Fruit fly (Drosophila melanogaster) whole organism, embryonic: ENCODE data around the gene msn.

Experiments used
- Aef1 ChIP-seq: fragments of 200-800 bp; sonication (Bioruptor generic); IDR thresholded peaks from 3 replicates; pipeline ENCODE4 v1.3.6; 2022; ENCODE audit warnings: missing biosample characterization, missing genetic modification characterization
- Asciz ChIP-seq: fragments of 200-800 bp; sonication (Bioruptor generic); optimal IDR thresholded peaks from 2 replicates; lab custom pipeline; 2017; ENCODE audit warnings: missing biosample characterization, mild to moderate bottlenecking, missing genetic modification characterization, missing genetic modification reagents
- Atf3 ChIP-seq: fragments of 200-800 bp; sonication (Bioruptor generic); optimal IDR thresholded peaks from 3 replicates; lab custom pipeline; 2016; ENCODE audit warnings: missing biosample characterization, missing genetic modification characterization
- B-H1 ChIP-seq: fragments of 200-800 bp; sonication (Bioruptor generic); IDR thresholded peaks from 3 replicates; pipeline ENCODE4 v1.3.6; 2022; ENCODE audit warnings: missing biosample characterization, missing genetic modification characterization
- BEAF-32 ChIP-seq: fragments of 200-800 bp; sonication (Bioruptor generic); optimal IDR thresholded peaks from 3 replicates; lab custom pipeline; 2017; ENCODE audit warnings: missing biosample characterization, missing genetic modification characterization, mild to moderate bottlenecking, moderate library complexity, missing genetic modification reagents
- Bgb ChIP-seq: fragments of 200-800 bp; sonication (Bioruptor generic); IDR thresholded peaks from 2 replicates; pipeline ENCODE4 v1.3.6; 2022; ENCODE audit warnings: missing biosample characterization, missing genetic modification characterization; ENCODE audit not compliant: partially characterized antibody
- BtbVII ChIP-seq: fragments of 200-800 bp; sonication (Bioruptor generic); optimal IDR thresholded peaks from 3 replicates; lab custom pipeline; 2017; ENCODE audit warnings: missing biosample characterization, mild to moderate bottlenecking, missing genetic modification characterization
- CG11247 ChIP-seq: fragments of 200-800 bp; sonication (Bioruptor generic); IDR thresholded peaks from 2 replicates; pipeline ENCODE4 v1.3.6; 2022; ENCODE audit warnings: missing biosample characterization, missing genetic modification characterization
- CG13624 ChIP-seq: fragments of 200-800 bp; sonication (Bioruptor generic); optimal IDR thresholded peaks from 2 replicates; lab custom pipeline; 2016; ENCODE audit warnings: missing biosample characterization, missing genetic modification characterization
- CG15073 ChIP-seq: fragments of 200-800 bp; sonication (Bioruptor generic); optimal IDR thresholded peaks from 2 replicates; lab custom pipeline; 2016; ENCODE audit warnings: missing biosample characterization, missing genetic modification characterization
- CG16779 ChIP-seq: fragments of 200-800 bp; sonication (Bioruptor generic); IDR thresholded peaks from 2 replicates; pipeline ENCODE4 v1.3.6; 2022; ENCODE audit warnings: missing biosample characterization, missing genetic modification characterization
- CG16863 ChIP-seq: fragments of 200-800 bp; sonication (Bioruptor generic); optimal IDR thresholded peaks from 3 replicates; lab custom pipeline; 2016; ENCODE audit warnings: missing biosample characterization, missing genetic modification characterization
- CG18619 ChIP-seq: fragments of 200-800 bp; sonication (Bioruptor generic); optimal IDR thresholded peaks from 3 replicates; lab custom pipeline; 2017; ENCODE audit warnings: missing biosample characterization, mild to moderate bottlenecking, missing genetic modification characterization
- CG3838 ChIP-seq: fragments of 200-800 bp; sonication (Bioruptor generic); optimal IDR thresholded peaks from 3 replicates; lab custom pipeline; 2016; ENCODE audit warnings: missing biosample characterization, missing genetic modification characterization
- CG43689 ChIP-seq: fragments of 200-800 bp; sonication (Bioruptor generic); IDR thresholded peaks from 2 replicates; pipeline ENCODE4 v1.3.6; 2022; ENCODE audit warnings: missing biosample characterization, missing genetic modification characterization
- CG6175 ChIP-seq: fragments of 200-800 bp; sonication (Bioruptor generic); IDR thresholded peaks from 3 replicates; pipeline ENCODE4 v1.3.6; 2022; ENCODE audit warnings: missing biosample characterization, missing genetic modification characterization
- CG6813 ChIP-seq: fragments of 200-800 bp; sonication (Bioruptor generic); optimal IDR thresholded peaks from 2 replicates; lab custom pipeline; 2017; ENCODE audit warnings: missing biosample characterization, missing genetic modification characterization, mild to moderate bottlenecking, moderate library complexity, missing genetic modification reagents
- CTCF ChIP-seq: fragments of 200-800 bp; sonication (Bioruptor generic); optimal IDR thresholded peaks from 2 replicates; lab custom pipeline; 2017; ENCODE audit warnings: missing biosample characterization, mild to moderate bottlenecking, missing genetic modification characterization, moderate library complexity
- Doc3 ChIP-seq: fragments of 200-800 bp; sonication (Bioruptor generic); IDR thresholded peaks from 3 replicates; pipeline ENCODE4 v1.3.6; 2022; ENCODE audit warnings: missing biosample characterization, missing genetic modification characterization; ENCODE audit not compliant: partially characterized antibody
- H2.0 ChIP-seq: fragments of 200-800 bp; sonication (Bioruptor generic); IDR thresholded peaks from 2 replicates; pipeline ENCODE4 v1.3.6; 2022; ENCODE audit warnings: missing biosample characterization, missing genetic modification characterization
- HHEX ChIP-seq: fragments of 200-800 bp; sonication (Bioruptor generic); optimal IDR thresholded peaks from 3 replicates; lab custom pipeline; 2017; ENCODE audit warnings: missing biosample characterization, mild to moderate bottlenecking, missing genetic modification characterization, missing genetic modification reagents
- Hsf ChIP-seq: fragments of 200-800 bp; sonication (Bioruptor generic); optimal IDR thresholded peaks from 3 replicates; lab custom pipeline; 2016; ENCODE audit warnings: missing biosample characterization, missing genetic modification characterization
- Lim3 ChIP-seq: fragments of 200-800 bp; sonication (Bioruptor generic); IDR thresholded peaks from 2 replicates; pipeline ENCODE4 v1.3.6; 2022; ENCODE audit warnings: missing biosample characterization, missing genetic modification characterization
- NFAT ChIP-seq: fragments of 200-800 bp; sonication (Bioruptor generic); IDR thresholded peaks from 2 replicates; pipeline ENCODE4 v1.3.6; 2022; ENCODE audit warnings: missing biosample characterization, missing genetic modification characterization
- Opbp ChIP-seq: fragments of 200-800 bp; sonication (Bioruptor generic); IDR thresholded peaks from 3 replicates; pipeline ENCODE4 v1.3.6; 2022; ENCODE audit warnings: missing biosample characterization, missing genetic modification characterization; ENCODE audit not compliant: partially characterized antibody
- Side ChIP-seq: fragments of 200-800 bp; sonication (Bioruptor generic); optimal IDR thresholded peaks from 2 replicates; lab custom pipeline; 2016; ENCODE audit warnings: missing biosample characterization, missing genetic modification characterization
- Xbp1 ChIP-seq: fragments of 200-800 bp; sonication (Bioruptor generic); optimal IDR thresholded peaks from 3 replicates; lab custom pipeline; 2016; ENCODE audit warnings: missing biosample characterization, mild to moderate bottlenecking, missing genetic modification characterization
- da ChIP-seq: fragments of 200-800 bp; sonication (Bioruptor generic); optimal IDR thresholded peaks from 2 replicates; lab custom pipeline; 2016; ENCODE audit warnings: missing biosample characterization, missing genetic modification characterization
- ewg ChIP-seq: fragments of 200-800 bp; sonication (Bioruptor generic); optimal IDR thresholded peaks from 3 replicates; lab custom pipeline; 2017; ENCODE audit warnings: mild to moderate bottlenecking, missing biosample characterization, missing genetic modification reagents, missing genetic modification characterization
- fu2 ChIP-seq: fragments of 200-800 bp; sonication (Bioruptor generic); optimal IDR thresholded peaks from 2 replicates; lab custom pipeline; 2016; ENCODE audit warnings: missing biosample characterization, missing genetic modification characterization
- gsb ChIP-seq: fragments of 200-800 bp; sonication (Bioruptor generic); IDR thresholded peaks from 2 replicates; pipeline ENCODE4 v1.3.6; 2022; ENCODE audit warnings: missing biosample characterization, missing genetic modification characterization
- hkb ChIP-seq, 2 experiments: fragments of 200-800 bp in 1 of 2; fragments of >200 bp in 1 of 2; sonication (Bioruptor generic) in 1 of 2; IDR thresholded peaks in 1 of 2; optimal IDR thresholded peaks in 1 of 2; 2 replicates each; pipeline versions ENCODE4 v1.3.6 to Lab custom; 2017 to 2022; ENCODE audit warnings: missing biosample characterization in 1 of 2, missing genetic modification characterization in 1 of 2
- ken ChIP-seq: fragments of 200-800 bp; sonication (Bioruptor generic); IDR thresholded peaks from 3 replicates; pipeline ENCODE4 v1.3.6; 2022; ENCODE audit warnings: missing biosample characterization, missing genetic modification characterization
- knrl ChIP-seq: fragments of 200-800 bp; sonication (Bioruptor generic); IDR thresholded peaks from 3 replicates; pipeline ENCODE4 v1.3.6; 2022; ENCODE audit warnings: missing biosample characterization, missing genetic modification characterization; ENCODE audit not compliant: partially characterized antibody
- nau ChIP-seq: fragments of 200-800 bp; sonication (Bioruptor generic); optimal IDR thresholded peaks from 3 replicates; lab custom pipeline; 2017; ENCODE audit warnings: missing biosample characterization, mild to moderate bottlenecking, missing genetic modification characterization, missing genetic modification reagents
- odd ChIP-seq: fragments of 200-800 bp; sonication (Bioruptor generic); optimal IDR thresholded peaks from 2 replicates; lab custom pipeline; 2017; ENCODE audit warnings: missing biosample characterization, mild to moderate bottlenecking, missing genetic modification characterization
- org-1 ChIP-seq: fragments of 200-800 bp; sonication (Bioruptor generic); optimal IDR thresholded peaks from 2 replicates; lab custom pipeline; 2017; ENCODE audit warnings: missing biosample characterization, missing genetic modification characterization
- pita ChIP-seq: fragments of 200-800 bp; sonication (Bioruptor generic); optimal IDR thresholded peaks from 2 replicates; lab custom pipeline; 2017; ENCODE audit warnings: missing biosample characterization, mild to moderate bottlenecking, missing genetic modification characterization
- run ChIP-seq: fragments of 200-800 bp; sonication (Bioruptor generic); optimal IDR thresholded peaks from 3 replicates; lab custom pipeline; 2018; ENCODE audit warnings: missing biosample characterization, mild to moderate bottlenecking, missing genetic modification characterization
- scrt ChIP-seq: fragments of 200-800 bp; sonication (Bioruptor generic); optimal IDR thresholded peaks from 2 replicates; lab custom pipeline; 2018; ENCODE audit warnings: missing biosample characterization, mild to moderate bottlenecking, missing genetic modification characterization, moderate library complexity
- sisA ChIP-seq: fragments of 200-800 bp; sonication (Bioruptor generic); IDR thresholded peaks from 2 replicates; pipeline ENCODE4 v1.3.6; 2022; ENCODE audit warnings: missing biosample characterization, missing genetic modification characterization
- sob ChIP-seq: fragments of 200-800 bp; sonication (Bioruptor generic); IDR thresholded peaks from 2 replicates; pipeline ENCODE4 v1.3.6; 2022; ENCODE audit warnings: missing biosample characterization, missing genetic modification characterization
- sqz ChIP-seq: fragments of 200-800 bp; sonication (Bioruptor generic); optimal IDR thresholded peaks from 3 replicates; lab custom pipeline; 2018; ENCODE audit warnings: missing biosample characterization, mild to moderate bottlenecking, missing genetic modification characterization
- sr ChIP-seq: fragments of 200-800 bp; sonication (Bioruptor generic); IDR thresholded peaks from 3 replicates; pipeline ENCODE4 v1.3.6; 2022; ENCODE audit warnings: missing biosample characterization, missing genetic modification characterization
- stc ChIP-seq: fragments of 200-800 bp; sonication (Bioruptor generic); IDR thresholded peaks from 2 replicates; pipeline ENCODE4 v1.3.6; 2022; ENCODE audit warnings: missing biosample characterization, missing genetic modification characterization
- stwl ChIP-seq: fragments of 200-800 bp; sonication (Bioruptor generic); optimal IDR thresholded peaks from 3 replicates; lab custom pipeline; 2018; ENCODE audit warnings: missing biosample characterization, mild to moderate bottlenecking, missing genetic modification characterization, moderate library complexity
- toy ChIP-seq: fragments of 200-800 bp; sonication (Bioruptor generic); IDR thresholded peaks from 2 replicates; pipeline ENCODE4 v1.3.6; 2022; ENCODE audit warnings: missing biosample characterization, missing genetic modification characterization
- vvl ChIP-seq: fragments of 200-800 bp; sonication (Bioruptor generic); IDR thresholded peaks from 2 replicates; pipeline ENCODE4 v1.3.6; 2022; ENCODE audit warnings: missing biosample characterization, missing genetic modification characterization
- wek ChIP-seq: fragments of 200-800 bp; sonication (Bioruptor generic); optimal IDR thresholded peaks from 3 replicates; lab custom pipeline; 2018; ENCODE audit warnings: missing biosample characterization, mild to moderate bottlenecking, missing genetic modification characterization, moderate library complexity

msn gene

dm6 chr3L:2582753-2583536 lies 3.4 kb downstream of the msn start (continued):
- peak; percentile 42 for TF ChIP-seq wek (GFP tag; lab: Kevin White, UChicago)
- TF ChIP-seq CG43689 (GFP tag; lab: Robert Waterston, UW), result peak; percentile 66
- peak; percentile 75 for TF ChIP-seq Atf3 (GFP tag; lab: Kevin White, UChicago)
- TF ChIP-seq Asciz (GFP tag; lab: Kevin White, UChicago), result peak; percentile 91
- TF ChIP-seq gsb (GFP tag; lab: Robert Waterston, UW), result no peak
- no peak for TF ChIP-seq hkb (optimal IDR thresholded peaks at IDR 0.05; lab: Kevin White, UChicago)
- TF ChIP-seq hkb (GFP tag; IDR thresholded peaks at IDR 0.05; lab: Robert Waterston, UW), result peak; percentile 87
- TF ChIP-seq vvl (GFP tag; lab: Robert Waterston, UW), result peak; percentile 96
- TF ChIP-seq Xbp1 (GFP tag; lab: Kevin White, UChicago), result peak; percentile 85
- peak; percentile 76 for TF ChIP-seq sob (GFP tag; lab: Robert Waterston, UW)
- TF ChIP-seq ken (GFP tag; lab: Robert Waterston, UW), result peak; percentile 91
- TF ChIP-seq Hsf (GFP tag; lab: Kevin White, UChicago), result peak; percentile 81
- TF ChIP-seq NFAT (GFP tag; lab: Robert Waterston, UW), result no peak
- TF ChIP-seq Lim3 (GFP tag; lab: Robert Waterston, UW), result peak; percentile 62; the same call in 1 of the 2 replicates
- TF ChIP-seq BtbVII, result peak; percentile 43
- no peak for TF ChIP-seq knrl (GFP tag; lab: Robert Waterston, UW)
- TF ChIP-seq Doc3, result 0 out of 3 replicates have a peak, but pooled peaks have one; percentile 24
- TF ChIP-seq B-H1 (GFP tag; lab: Robert Waterston, UW), result peak; percentile 79
- TF ChIP-seq CG6175 (GFP tag; lab: Robert Waterston, UW), result no peak
- peak; percentile 64 for TF ChIP-seq H2.0 (GFP tag; lab: Robert Waterston, UW)
- TF ChIP-seq BEAF-32 (GFP tag; lab: Kevin White, UChicago), result no peak
- peak; percentile 35 for TF ChIP-seq fu2 (GFP tag; lab: Kevin White, UChicago)
- peak; percentile 2 for TF ChIP-seq stwl
- peak; percentile 57 for TF ChIP-seq scrt (GFP tag; lab: Kevin White, UChicago)
- TF ChIP-seq ewg (GFP tag; lab: Kevin White, UChicago), result peak; percentile 81
- peak; percentile 70 for TF ChIP-seq Side (GFP tag; lab: Kevin White, UChicago)
- TF ChIP-seq CG16863 (GFP tag; lab: Kevin White, UChicago), result peak; percentile 78
- peak; percentile 74 for TF ChIP-seq sqz (GFP tag; lab: Kevin White, UChicago)
- TF ChIP-seq CG11247, result peak; percentile 75
- peak; percentile 75 for TF ChIP-seq sr (GFP tag; lab: Robert Waterston, UW)
- peak; percentile 92 for TF ChIP-seq sisA (GFP tag; lab: Robert Waterston, UW)
- TF ChIP-seq da (GFP tag; lab: Kevin White, UChicago), result no peak
- no peak for TF ChIP-seq pita (GFP tag; lab: Kevin White, UChicago)
- TF ChIP-seq Aef1 (GFP tag; lab: Robert Waterston, UW), result peak; percentile 63; the same call in 2 of the 3 replicates
- TF ChIP-seq odd (GFP tag; lab: Kevin White, UChicago), result peak; percentile 71
- TF ChIP-seq CG15073 (GFP tag; lab: Kevin White, UChicago), result peak; percentile 2
- no peak for TF ChIP-seq CG16779 (GFP tag; lab: Robert Waterston, UW)
- peak; percentile 81 for TF ChIP-seq run (tag; lab: Kevin White, UChicago)
- peak; percentile 46 for TF ChIP-seq CG18619
- peak; percentile 46 for TF ChIP-seq CTCF
- peak; percentile 72 for TF ChIP-seq CG6813 (GFP tag; lab: Kevin White, UChicago)
- TF ChIP-seq CG13624 (GFP tag; lab: Kevin White, UChicago), result peak; percentile 49
- 0 out of 3 replicates have a peak, but pooled peaks have one; percentile 11 for TF ChIP-seq Opbp (GFP tag; lab: Robert Waterston, UW)
- peak; percentile 83 for TF ChIP-seq HHEX (GFP tag; lab: Kevin White, UChicago)
- TF ChIP-seq Bgb (GFP tag; lab: Robert Waterston, UW), result no peak
- TF ChIP-seq org-1 (GFP tag; lab: Kevin White, UChicago), result peak; percentile 28
- TF ChIP-seq toy (GFP tag; lab: Robert Waterston, UW), result peak; percentile 28; the same call in 1 of the 2 replicates
- peak; percentile 80 for TF ChIP-seq nau (GFP tag; lab: Kevin White, UChicago)
- peak; percentile 22 for TF ChIP-seq CG3838 (GFP tag; lab: Kevin White, UChicago)
- TF ChIP-seq stc, result peak; percentile 91
